Fruit fly (Drosophila melanogaster): Measurements from ENCODE around the gene mRRF2.

DNA sequence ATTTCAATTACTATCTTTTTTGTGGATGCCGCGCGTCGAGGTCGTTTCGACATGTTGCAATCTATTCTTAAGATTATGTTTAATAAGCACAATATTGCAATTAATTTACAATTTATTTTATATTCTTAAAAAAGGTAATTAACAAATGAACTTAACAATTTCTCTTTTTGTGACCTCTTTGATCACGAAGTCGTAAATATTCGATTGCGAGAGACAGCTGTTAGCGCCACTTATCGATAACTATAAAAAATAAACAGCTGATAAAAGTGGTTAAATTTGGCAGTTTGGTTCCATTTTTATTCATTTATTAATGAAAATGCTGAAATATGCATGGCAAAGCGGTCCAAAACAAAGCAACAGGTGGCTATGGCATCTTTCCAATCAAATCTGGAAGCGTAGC is at the start of gene mRRF2, which contains the start of gene CG31156:
- TF ChIP-seq CG6792 (GFP tag; optimal IDR thresholded peaks at IDR 0.05) (no peak), CG11294 (GFP tag; IDR thresholded peaks at IDR 0.05) (no peak), ss (GFP tag; optimal IDR thresholded peaks at IDR 0.05) (no peak), Smox (GFP tag; optimal IDR thresholded peaks at IDR 0.05) (no peak), spab (GFP tag; optimal IDR thresholded peaks at IDR 0.05) (no peak), Hr39 (GFP tag; optimal IDR thresholded peaks at IDR 0.05) (no peak), lz (GFP tag; optimal IDR thresholded peaks at IDR 0.05) (no peak), acj6 (GFP tag; optimal IDR thresholded peaks at IDR 0.05) (no peak), Eip93F (GFP tag; optimal IDR thresholded peaks at IDR 0.05) (no peak), Hr38 (GFP tag; optimal IDR thresholded peaks at IDR 0.05) (no peak), CG16779 (tag; optimal IDR thresholded peaks at IDR 0.05) (no peak), cyc (GFP tag; optimal IDR thresholded peaks at IDR 0.05) (no peak), CG6276 (GFP tag; optimal IDR thresholded peaks at IDR 0.05) (no peak)
